Worm (Caenorhabditis elegans) whole organism, young adult: ENCODE measurements around the gene usp-46.
A peak's percentile ranks its signal among the peaks of the same experiment; 100 is the strongest.

Source experiments
- B0336.3 ChIP-seq: fragments of 200-800 bp; sonication (Bioruptor generic); IDR thresholded peaks from 2 replicates; pipeline ENCODE4 v1.3.6; 2022; ENCODE audit warnings: missing genetic modification characterization, missing compliant biosample characterization
- C06A6.2 ChIP-seq: fragments of 200-800 bp; sonication (Bioruptor generic); conservative IDR thresholded peaks from 2 replicates; pipeline ENCODE4 v1.3.6; 2022; ENCODE audit warnings: missing genetic modification characterization, missing compliant biosample characterization
- C17E4.6 ChIP-seq: fragments of 200-800 bp; sonication (Bioruptor generic); IDR thresholded peaks from 2 replicates; pipeline ENCODE4 v1.3.6; 2022; ENCODE audit warnings: missing genetic modification reagents, missing genetic modification characterization, missing compliant biosample characterization
- F23B12.7 ChIP-seq: sonication (generic microtip); optimal IDR thresholded peaks from 2 replicates; lab custom pipeline; 2017; ENCODE audit warnings: missing genetic modification characterization, mild to moderate bottlenecking, missing compliant biosample characterization, antibody characterized with exemption, moderate library complexity; ENCODE audit not compliant: insufficient read depth
- F33H1.4 ChIP-seq: fragments of 200-800 bp; sonication (Bioruptor generic); IDR thresholded peaks from 2 replicates; pipeline ENCODE4 v1.3.6; 2022; ENCODE audit warnings: missing genetic modification reagents, missing genetic modification characterization, missing compliant biosample characterization
- F49E8.2 ChIP-seq: sonication (generic microtip); optimal IDR thresholded peaks from 3 replicates; lab custom pipeline; 2017; ENCODE audit warnings: missing genetic modification characterization, mild to moderate bottlenecking, missing compliant biosample characterization, antibody characterized with exemption, moderate library complexity; ENCODE audit not compliant: insufficient read depth
- F52B5.7 ChIP-seq: sonication (generic microtip); optimal IDR thresholded peaks from 2 replicates; lab custom pipeline; 2016; ENCODE audit warnings: mild to moderate bottlenecking, missing genetic modification characterization, missing compliant biosample characterization
- F55B11.4 ChIP-seq: sonication (generic microtip); optimal IDR thresholded peaks from 2 replicates; lab custom pipeline; 2016; ENCODE audit warnings: missing compliant biosample characterization, missing genetic modification characterization, borderline replicate concordance; ENCODE audit not compliant: insufficient read depth
- K12H6.12 ChIP-seq: fragments of 200-800 bp; sonication (Bioruptor generic); optimal IDR thresholded peaks from 2 replicates; lab custom pipeline; 2018; ENCODE audit warnings: mild to moderate bottlenecking, missing genetic modification characterization, missing compliant biosample characterization
- Y67H2A.10 ChIP-seq: fragments of 200-800 bp; sonication (Bioruptor generic); conservative IDR thresholded peaks from 2 replicates; pipeline ENCODE4 v1.3.6; 2022; ENCODE audit warnings: missing genetic modification reagents, missing genetic modification characterization, missing compliant biosample characterization
- ZK185.1 ChIP-seq: sonication (generic microtip); optimal IDR thresholded peaks from 2 replicates; lab custom pipeline; 2016; ENCODE audit warnings: mild to moderate bottlenecking, missing genetic modification characterization, missing compliant biosample characterization; ENCODE audit not compliant: poor library complexity, severe bottlenecking
- akir-1 ChIP-seq: fragments of 200-800 bp; sonication (Bioruptor generic); optimal IDR thresholded peaks from 2 replicates; lab custom pipeline; 2018; ENCODE audit warnings: mild to moderate bottlenecking, missing genetic modification characterization, moderate library complexity, missing compliant biosample characterization
- aptf-3 ChIP-seq: fragments of 200-800 bp; sonication (Bioruptor generic); IDR thresholded peaks from 2 replicates; pipeline ENCODE4 v1.3.6; 2022; ENCODE audit warnings: missing genetic modification characterization, missing compliant biosample characterization
- athp-1 ChIP-seq: sonication (generic microtip); optimal IDR thresholded peaks from 2 replicates; lab custom pipeline; 2017; ENCODE audit warnings: mild to moderate bottlenecking, missing genetic modification characterization, missing compliant biosample characterization
- attf-6 ChIP-seq: fragments of 200-800 bp; sonication (Bioruptor generic); IDR thresholded peaks from 2 replicates; pipeline ENCODE4 v1.3.6; 2022; ENCODE audit warnings: missing genetic modification reagents, missing genetic modification characterization, missing compliant biosample characterization
- bed-1 ChIP-seq: fragments of 200-800 bp; sonication (Bioruptor generic); IDR thresholded peaks from 2 replicates; pipeline ENCODE4 v1.3.6; 2022; ENCODE audit warnings: missing genetic modification reagents, missing genetic modification characterization, missing compliant biosample characterization
- bed-2 ChIP-seq: fragments of 200-800 bp; sonication (Bioruptor generic); IDR thresholded peaks from 2 replicates; pipeline ENCODE4 v1.3.6; 2022; ENCODE audit warnings: missing genetic modification reagents, missing genetic modification characterization, missing compliant biosample characterization
- ceh-100 ChIP-seq: fragments of 200-800 bp; sonication (Bioruptor generic); IDR thresholded peaks from 2 replicates; pipeline ENCODE4 v1.3.6; 2022; ENCODE audit warnings: missing genetic modification reagents, missing genetic modification characterization, missing compliant biosample characterization
- ceh-91 ChIP-seq: fragments of 200-800 bp; sonication (Bioruptor generic); IDR thresholded peaks from 2 replicates; pipeline ENCODE4 v1.3.6; 2022; ENCODE audit warnings: missing genetic modification reagents, missing genetic modification characterization, missing compliant biosample characterization
- dox-1 ChIP-seq: fragments of 200-800 bp; sonication (Bioruptor generic); IDR thresholded peaks from 2 replicates; pipeline ENCODE4 v1.3.6; 2022; ENCODE audit warnings: missing genetic modification reagents, missing genetic modification characterization, missing compliant biosample characterization
- egrh-3 ChIP-seq: fragments of 200-800 bp; sonication (Bioruptor generic); IDR thresholded peaks from 2 replicates; pipeline ENCODE4 v1.3.6; 2022; ENCODE audit warnings: missing genetic modification reagents, missing genetic modification characterization, missing compliant biosample characterization
- ekl-4 ChIP-seq: fragments of 200-800 bp; sonication (Bioruptor generic); IDR thresholded peaks from 2 replicates; pipeline ENCODE4 v1.3.6; 2022; ENCODE audit warnings: missing genetic modification reagents, missing genetic modification characterization, missing compliant biosample characterization
- ets-4 ChIP-seq: fragments of 200-800 bp; sonication (Bioruptor generic); optimal IDR thresholded peaks from 2 replicates; lab custom pipeline; 2018; ENCODE audit warnings: mild to moderate bottlenecking, missing genetic modification characterization, missing compliant biosample characterization
- fkh-3 ChIP-seq: sonication (generic microtip); optimal IDR thresholded peaks from 2 replicates; lab custom pipeline; 2016; ENCODE audit warnings: mild to moderate bottlenecking, missing genetic modification characterization, missing compliant biosample characterization
- gei-17 ChIP-seq: fragments of 200-800 bp; sonication (Bioruptor generic); optimal IDR thresholded peaks from 2 replicates; lab custom pipeline; 2018; ENCODE audit warnings: mild to moderate bottlenecking, missing genetic modification characterization, missing compliant biosample characterization
- him-1 ChIP-seq: sonication (generic microtip); optimal IDR thresholded peaks from 2 replicates; lab custom pipeline; 2016; ENCODE audit warnings: missing genotype, missing genetic modification reagents, missing genetic modification characterization, missing compliant biosample characterization
- hlh-26 ChIP-seq: fragments of 200-800 bp; sonication (Bioruptor generic); conservative IDR thresholded peaks from 2 replicates; pipeline ENCODE4 v1.3.6; 2022; ENCODE audit warnings: missing genetic modification reagents, missing genetic modification characterization, missing compliant biosample characterization
- hmg-1.2 ChIP-seq: fragments of 200-800 bp; sonication (Bioruptor generic); IDR thresholded peaks from 2 replicates; pipeline ENCODE4 v1.3.6; 2022; ENCODE audit warnings: missing genetic modification reagents, missing genetic modification characterization, missing compliant biosample characterization
- hsf-1 ChIP-seq: fragments of 200-800 bp; sonication (Bioruptor generic); IDR thresholded peaks from 2 replicates; pipeline ENCODE4 v1.3.6; 2022; ENCODE audit warnings: missing genetic modification reagents, missing genetic modification characterization, missing compliant biosample characterization
- lag-1 ChIP-seq: fragments of 200-800 bp; sonication (Bioruptor generic); IDR thresholded peaks from 2 replicates; pipeline ENCODE4 v1.3.6; 2022; ENCODE audit warnings: missing genetic modification reagents, missing genetic modification characterization, missing compliant biosample characterization
- lin-26 ChIP-seq: fragments of 200-800 bp; sonication (Bioruptor generic); IDR thresholded peaks from 2 replicates; pipeline ENCODE4 v1.3.6; 2022; ENCODE audit warnings: missing genetic modification reagents, missing genetic modification characterization, missing compliant biosample characterization
- lin-40 ChIP-seq: sonication (generic microtip); optimal IDR thresholded peaks from 2 replicates; lab custom pipeline; 2016; ENCODE audit warnings: missing genetic modification characterization, mild to moderate bottlenecking, missing compliant biosample characterization, missing genotype, missing genetic modification reagents
- lir-1 ChIP-seq: fragments of 200-800 bp; sonication (Bioruptor generic); conservative IDR thresholded peaks from 2 replicates; pipeline ENCODE4 v1.3.6; 2022; ENCODE audit warnings: missing genetic modification reagents, missing genetic modification characterization, missing compliant biosample characterization
- madf-3 ChIP-seq: fragments of 200-800 bp; sonication (Bioruptor generic); IDR thresholded peaks from 2 replicates; pipeline ENCODE4 v1.3.6; 2022; ENCODE audit warnings: missing genetic modification reagents, missing genetic modification characterization, missing compliant biosample characterization
- madf-6 ChIP-seq: fragments of 200-800 bp; sonication (Bioruptor generic); IDR thresholded peaks from 2 replicates; pipeline ENCODE4 v1.3.6; 2022; ENCODE audit warnings: missing genetic modification reagents, missing genetic modification characterization, missing compliant biosample characterization
- madf-8 ChIP-seq: fragments of 200-800 bp; sonication (Bioruptor generic); conservative IDR thresholded peaks from 2 replicates; pipeline ENCODE4 v1.3.6; 2022; ENCODE audit warnings: missing genetic modification reagents, missing genetic modification characterization, missing compliant biosample characterization
- mcd-1 ChIP-seq: fragments of 200-800 bp; sonication (Bioruptor generic); IDR thresholded peaks from 2 replicates; pipeline ENCODE4 v1.3.6; 2022; ENCODE audit warnings: missing genetic modification reagents, missing genetic modification characterization, missing compliant biosample characterization
- mxl-1 ChIP-seq: sonication (generic microtip); optimal IDR thresholded peaks from 2 replicates; lab custom pipeline; 2016; ENCODE audit warnings: missing genetic modification characterization, missing compliant biosample characterization
- nhr-179 ChIP-seq: sonication (generic microtip); optimal IDR thresholded peaks from 2 replicates; lab custom pipeline; 2016; ENCODE audit warnings: mild to moderate bottlenecking, missing genetic modification characterization, missing compliant biosample characterization
- pbrm-1 ChIP-seq: fragments of 200-800 bp; sonication (Bioruptor generic); IDR thresholded peaks from 2 replicates; pipeline ENCODE4 v1.3.6; 2022; ENCODE audit warnings: missing genetic modification reagents, missing genetic modification characterization, missing compliant biosample characterization
- rec-8 ChIP-seq, 2 experiments: sonication (generic microtip); optimal IDR thresholded peaks; 2 replicates each; lab custom pipeline; 2016; ENCODE audit warnings: mild to moderate bottlenecking in 2 of 2, missing genetic modification characterization in 2 of 2, missing genetic modification reagents in 2 of 2, missing genotype in 2 of 2, missing biosample characterization in 1 of 2, missing compliant biosample characterization in 1 of 2, moderate library complexity in 1 of 2
- repo-1 ChIP-seq: sonication (generic microtip); optimal IDR thresholded peaks from 2 replicates; lab custom pipeline; 2017; ENCODE audit warnings: mild to moderate bottlenecking, missing genetic modification characterization, missing compliant biosample characterization
- sdz-38 ChIP-seq: sonication (generic microtip); optimal IDR thresholded peaks from 2 replicates; lab custom pipeline; 2016; ENCODE audit warnings: missing genotype, missing genetic modification characterization, missing compliant biosample characterization
- sea-2 ChIP-seq: fragments of 200-800 bp; sonication (Bioruptor generic); IDR thresholded peaks from 2 replicates; pipeline ENCODE4 v1.3.6; 2022; ENCODE audit warnings: missing genetic modification characterization, missing compliant biosample characterization
- snpc-1.3 ChIP-seq: sonication (generic microtip); optimal IDR thresholded peaks from 2 replicates; lab custom pipeline; 2017; ENCODE audit warnings: missing genetic modification characterization, mild to moderate bottlenecking, missing compliant biosample characterization, antibody characterized with exemption, moderate library complexity, missing genotype, missing genetic modification reagents; ENCODE audit not compliant: insufficient read depth
- tbp1 ChIP-seq: fragments of 200-800 bp; sonication (Bioruptor generic); optimal IDR thresholded peaks from 2 replicates; lab custom pipeline; 2018; ENCODE audit warnings: mild to moderate bottlenecking, missing genetic modification characterization, missing compliant biosample characterization
- zfh-2 ChIP-seq: fragments of 200-800 bp; sonication (Bioruptor generic); conservative IDR thresholded peaks from 2 replicates; pipeline ENCODE4 v1.3.6; 2022; ENCODE audit warnings: missing genetic modification reagents, missing genetic modification characterization, missing compliant biosample characterization
- zim-3 ChIP-seq: sonication (generic microtip); optimal IDR thresholded peaks from 2 replicates; lab custom pipeline; 2017; ENCODE audit warnings: mild to moderate bottlenecking, missing genetic modification characterization, moderate library complexity, missing compliant biosample characterization
- ztf-22 ChIP-seq: fragments of 200-800 bp; sonication (Bioruptor generic); optimal IDR thresholded peaks from 2 replicates; lab custom pipeline; 2018; ENCODE audit warnings: mild to moderate bottlenecking, missing genetic modification characterization, moderate library complexity, missing compliant biosample characterization

The usp-46 gene

DNA sequence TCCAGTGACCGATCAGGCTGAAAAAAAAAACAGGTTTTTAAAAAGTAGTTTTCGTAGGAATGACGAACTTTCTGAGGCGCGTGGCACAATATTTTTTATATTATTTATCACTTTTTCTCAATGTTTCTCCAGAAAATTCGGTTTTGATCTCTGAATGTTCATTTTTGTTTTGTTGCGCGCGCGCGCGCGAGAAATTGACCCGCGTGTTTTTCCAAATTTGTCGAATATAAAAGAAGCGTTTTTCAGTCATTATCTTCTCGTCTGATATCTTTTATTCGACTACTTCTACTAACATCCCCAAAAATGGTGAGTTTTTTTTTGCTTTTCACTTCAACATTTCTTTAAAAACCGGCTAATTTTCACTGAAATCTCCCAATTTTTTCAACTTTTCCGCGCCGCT, 17.6 kb upstream of the usp-46 start, which contains the start of gene rmd-1 (continued):
- TF ChIP-seq pbrm-1 (GFP tag; lab: Robert Waterston, UW) (no peak), C06A6.2 (no peak), egrh-3 (GFP tag; lab: Robert Waterston, UW) (no peak), B0336.3 (GFP tag; lab: Robert Waterston, UW) (no peak), madf-8 (GFP tag; lab: Robert Waterston, UW) (peak; percentile 88), aptf-3 (GFP tag; lab: Robert Waterston, UW) (no peak), F49E8.2 (tag; lab: Kevin White, UChicago) (no peak), ztf-22 (no peak), ceh-91 (GFP tag; lab: Robert Waterston, UW) (peak; percentile 52; the same call in 1 of the 2 replicates), bed-2 (GFP tag; lab: Robert Waterston, UW) (no peak), sea-2 (no peak), hsf-1 (GFP tag; lab: Robert Waterston, UW) (peak; percentile 94), gei-17 (GFP tag; lab: Kevin White, UChicago) (no peak), nhr-179 (tag; lab: Kevin White, UChicago) (no peak), F33H1.4 (GFP tag; lab: Robert Waterston, UW) (peak; percentile 72), lin-40 (tag; lab: Kevin White, UChicago) (no peak), lin-26 (GFP tag; lab: Robert Waterston, UW) (no peak), athp-1 (tag; lab: Kevin White, UChicago) (no peak), zfh-2 (GFP tag; lab: Robert Waterston, UW) (no peak), mcd-1 (GFP tag; lab: Robert Waterston, UW) (no peak), ceh-100 (GFP tag; lab: Robert Waterston, UW) (no peak), K12H6.12 (tag; lab: Kevin White, UChicago) (no peak), lag-1 (no peak), akir-1 (no peak), madf-6 (GFP tag; lab: Robert Waterston, UW) (peak; percentile 96), attf-6 (GFP tag; lab: Robert Waterston, UW) (no peak), him-1 (tag; lab: Kevin White, UChicago) (no peak), dox-1 (peak; percentile 41), sdz-38 (no peak), Y67H2A.10 (GFP tag; lab: Robert Waterston, UW) (no peak), bed-1 (GFP tag; lab: Robert Waterston, UW) (no peak), F23B12.7 (tag; lab: Kevin White, UChicago) (no peak), ets-4 (GFP tag; lab: Kevin White, UChicago) (no peak), zim-3 (tag; lab: Kevin White, UChicago) (no peak), ekl-4 (peak; percentile 9; the same call in 1 of the 2 replicates), tbp1 (GFP tag; lab: Kevin White, UChicago) (peak; percentile 1), madf-3 (GFP tag; lab: Robert Waterston, UW) (peak; percentile 8; the same call in 1 of the 2 replicates), repo-1 (tag; lab: Kevin White, UChicago) (no peak), lir-1 (GFP tag; lab: Robert Waterston, UW) (no peak), ZK185.1 (tag; lab: Kevin White, UChicago) (no peak), C17E4.6 (GFP tag; lab: Robert Waterston, UW) (0 out of 2 replicates have a peak, but pooled peaks have one; percentile 42), hmg-1.2 (peak; percentile 17; the same call in 1 of the 2 replicates), rec-8 (tag; optimal IDR thresholded peaks at IDR 0.05; lab: Kevin White, UChicago) (no peak), mxl-1 (tag; lab: Kevin White, UChicago) (no peak), hlh-26 (GFP tag; lab: Robert Waterston, UW) (no peak), F52B5.7 (no peak), fkh-3 (tag; lab: Kevin White, UChicago) (no peak), F55B11.4 (tag; lab: Kevin White, UChicago) (no peak), snpc-1.3 (tag; lab: Kevin White, UChicago) (peak; percentile 29)
